Worm (Caenorhabditis elegans): ENCODE data around the gene F39G3.2.
A peak's percentile ranks its signal among the peaks of the same experiment; 100 is the strongest.

ce11 chrV:4777388-4777986 is 39.9 kb downstream of the F39G3.2 start, which contains the start of gene C18G1.1:
- TF ChIP-seq mep-1 (tag; optimal IDR thresholded peaks at IDR 0.05) (no peak), unc-62 (GFP tag; optimal IDR thresholded peaks at IDR 0.05) (peak; percentile 99), lsy-2 (tag; optimal IDR thresholded peaks at IDR 0.05) (no peak), sptf-1 (tag; optimal IDR thresholded peaks at IDR 0.05) (no peak), lin-13 (tag; optimal IDR thresholded peaks at IDR 0.05) (no peak), unc-120 (tag; optimal IDR thresholded peaks at IDR 0.05; ENCODE audit: poor library complexity, severe bottlenecking) (peak; percentile 26)
